Worm (Caenorhabditis elegans): Measurements from ENCODE around the gene col-81.

The col-81 gene

ce11 chrII:11013667-11014066 is at the start of gene col-81:
TSS of gene col-81 (minus strand) at chrII:11013767.
- TF ChIP-seq T22C8.4 (GFP tag; IDR thresholded peaks at IDR 0.05) (no peak), klf-2 (GFP tag; conservative IDR thresholded peaks at IDR 0.05) (no peak), tab-1 (GFP tag; IDR thresholded peaks at IDR 0.05) (no peak), ref-1 (GFP tag; conservative IDR thresholded peaks at IDR 0.05) (no peak), ztf-29 (GFP tag; IDR thresholded peaks at IDR 0.05) (no peak), flt-1 (GFP tag; IDR thresholded peaks at IDR 0.05) (no peak), cog-1 (tag; optimal IDR thresholded peaks at IDR 0.05) (no peak), ztf-23 (GFP tag; IDR thresholded peaks at IDR 0.05) (no peak), med-1 (GFP tag; optimal IDR thresholded peaks at IDR 0.05; ENCODE audit: insufficient read depth) (no peak)

ce11 chrII:11057256-11057655 is 43.7 kb upstream of the col-81 start:
- TF ChIP-seq ztf-29 (GFP tag; IDR thresholded peaks at IDR 0.05) (no peak), med-1 (GFP tag; optimal IDR thresholded peaks at IDR 0.05; ENCODE audit: insufficient read depth) (no peak), flt-1 (GFP tag; IDR thresholded peaks at IDR 0.05) (no peak), cog-1 (tag; optimal IDR thresholded peaks at IDR 0.05) (no peak), ref-1 (GFP tag; conservative IDR thresholded peaks at IDR 0.05) (no peak), tab-1 (GFP tag; IDR thresholded peaks at IDR 0.05) (no peak)

ce11 chrII:11055223-11055622 is 41.7 kb upstream of the col-81 start, which contains the start of gene F45E10.2:
TSS of gene F45E10.2 (minus strand) at chrII:11055323.
- TF ChIP-seq ztf-29 (GFP tag; IDR thresholded peaks at IDR 0.05) (no peak), T22C8.4 (GFP tag; IDR thresholded peaks at IDR 0.05) (0 out of 2 replicates have a peak, but pooled peaks have one; percentile 13), ztf-23 (GFP tag; IDR thresholded peaks at IDR 0.05) (no peak), flt-1 (GFP tag; IDR thresholded peaks at IDR 0.05) (no peak), tab-1 (GFP tag; IDR thresholded peaks at IDR 0.05) (no peak)

- no peak for TF ChIP-seq klf-2 (GFP tag; conservative IDR thresholded peaks at IDR 0.05)
- no peak for TF ChIP-seq ref-1 (GFP tag; conservative IDR thresholded peaks at IDR 0.05)
- TF ChIP-seq T22C8.4 (GFP tag; IDR thresholded peaks at IDR 0.05): no peak
- TF ChIP-seq ztf-29 (GFP tag; IDR thresholded peaks at IDR 0.05): no peak
- TF ChIP-seq med-1 (GFP tag; optimal IDR thresholded peaks at IDR 0.05; ENCODE audit: insufficient read depth): no peak
- TF ChIP-seq ztf-23 (GFP tag; IDR thresholded peaks at IDR 0.05): no peak
- no peak for TF ChIP-seq cog-1 (tag; optimal IDR thresholded peaks at IDR 0.05)
- TF ChIP-seq tab-1 (GFP tag; IDR thresholded peaks at IDR 0.05): no peak
- TF ChIP-seq flt-1 (GFP tag; IDR thresholded peaks at IDR 0.05): no peak
Observed at ce11 chrII:11052526-11052925, 39.0 kb upstream of the col-81 start.

ce11 chrII:11050678-11051077 is 37.1 kb upstream of the col-81 start:
- TF ChIP-seq T22C8.4 (GFP tag; IDR thresholded peaks at IDR 0.05): no peak
- TF ChIP-seq cog-1 (tag; optimal IDR thresholded peaks at IDR 0.05): no peak
- TF ChIP-seq med-1 (GFP tag; optimal IDR thresholded peaks at IDR 0.05; ENCODE audit: insufficient read depth): no peak
- TF ChIP-seq ref-1 (GFP tag; conservative IDR thresholded peaks at IDR 0.05): no peak
- TF ChIP-seq ztf-29 (GFP tag; IDR thresholded peaks at IDR 0.05): no peak
- no peak for TF ChIP-seq flt-1 (GFP tag; IDR thresholded peaks at IDR 0.05)
- no peak for TF ChIP-seq ztf-23 (GFP tag; IDR thresholded peaks at IDR 0.05)
- no peak for TF ChIP-seq klf-2 (GFP tag; conservative IDR thresholded peaks at IDR 0.05)
- TF ChIP-seq tab-1 (GFP tag; IDR thresholded peaks at IDR 0.05): no peak

ce11 chrII:11049876-11050275 is 36.3 kb upstream of the col-81 start, which contains the start of the genes sdhd-1 and ilkp-1:
TSS of gene sdhd-1 (minus strand) at chrII:11049913.
TSS of gene ilkp-1 (plus strand) at chrII:11050255.
- no peak for TF ChIP-seq cog-1 (tag; optimal IDR thresholded peaks at IDR 0.05)

- TF ChIP-seq flt-1 (GFP tag; IDR thresholded peaks at IDR 0.05) (no peak), T22C8.4 (GFP tag; IDR thresholded peaks at IDR 0.05) (no peak), ztf-23 (GFP tag; IDR thresholded peaks at IDR 0.05) (no peak), ztf-29 (GFP tag; IDR thresholded peaks at IDR 0.05) (no peak), ref-1 (GFP tag; conservative IDR thresholded peaks at IDR 0.05) (no peak), cog-1 (tag; optimal IDR thresholded peaks at IDR 0.05) (no peak), med-1 (GFP tag; optimal IDR thresholded peaks at IDR 0.05; ENCODE audit: insufficient read depth) (no peak), tab-1 (GFP tag; IDR thresholded peaks at IDR 0.05) (no peak), klf-2 (GFP tag; conservative IDR thresholded peaks at IDR 0.05) (no peak)
Observed at ce11 chrII:11048930-11049329, 35.4 kb upstream of the col-81 start, which contains the start of gene F33A8.4. TSS of gene F33A8.4 (minus strand) at chrII:11049030.

ce11 chrII:11045872-11046271 is 32.3 kb upstream of the col-81 start, which contains the start of gene col-83:
TSS of gene col-83 (minus strand) at chrII:11045972.
- TF ChIP-seq ztf-23 (GFP tag; IDR thresholded peaks at IDR 0.05) (no peak), ztf-29 (GFP tag; IDR thresholded peaks at IDR 0.05) (no peak), klf-2 (GFP tag; conservative IDR thresholded peaks at IDR 0.05) (no peak), ref-1 (GFP tag; conservative IDR thresholded peaks at IDR 0.05) (no peak), T22C8.4 (GFP tag; IDR thresholded peaks at IDR 0.05) (no peak), tab-1 (GFP tag; IDR thresholded peaks at IDR 0.05) (no peak), cog-1 (tag; optimal IDR thresholded peaks at IDR 0.05) (no peak), flt-1 (GFP tag; IDR thresholded peaks at IDR 0.05) (no peak), med-1 (GFP tag; optimal IDR thresholded peaks at IDR 0.05; ENCODE audit: insufficient read depth) (no peak)

ce11 chrII:11044193-11044568 is 30.6 kb upstream of the col-81 start:
- TF ChIP-seq ztf-23 (GFP tag; IDR thresholded peaks at IDR 0.05): no peak
- TF ChIP-seq flt-1 (GFP tag; IDR thresholded peaks at IDR 0.05): no peak
- TF ChIP-seq T22C8.4 (GFP tag; IDR thresholded peaks at IDR 0.05): no peak
- no peak for TF ChIP-seq ref-1 (GFP tag; conservative IDR thresholded peaks at IDR 0.05)
- no peak for TF ChIP-seq cog-1 (tag; optimal IDR thresholded peaks at IDR 0.05)
- TF ChIP-seq klf-2 (GFP tag; conservative IDR thresholded peaks at IDR 0.05): no peak
- no peak for TF ChIP-seq ztf-29 (GFP tag; IDR thresholded peaks at IDR 0.05)
- no peak for TF ChIP-seq tab-1 (GFP tag; IDR thresholded peaks at IDR 0.05)
- no peak for TF ChIP-seq med-1 (GFP tag; optimal IDR thresholded peaks at IDR 0.05; ENCODE audit: insufficient read depth)

ce11 chrII:11043546-11044192 is 30.1 kb upstream of the col-81 start:
- TF ChIP-seq T22C8.4 (GFP tag; IDR thresholded peaks at IDR 0.05) (no peak), med-1 (GFP tag; optimal IDR thresholded peaks at IDR 0.05; ENCODE audit: insufficient read depth) (no peak), ztf-29 (GFP tag; IDR thresholded peaks at IDR 0.05) (no peak), cog-1 (tag; optimal IDR thresholded peaks at IDR 0.05) (no peak), tab-1 (GFP tag; IDR thresholded peaks at IDR 0.05) (no peak), klf-2 (GFP tag; conservative IDR thresholded peaks at IDR 0.05) (no peak), ref-1 (GFP tag; conservative IDR thresholded peaks at IDR 0.05) (no peak), ztf-23 (GFP tag; IDR thresholded peaks at IDR 0.05) (no peak), flt-1 (GFP tag; IDR thresholded peaks at IDR 0.05) (no peak)

Data from whole organism, midembryonic.